Fruit fly (Drosophila melanogaster) whole organism, embryonic: ENCODE measurements around the gene Atx-1.

Experiments
- Aef1 ChIP-seq: fragments of 200-800 bp; sonication (Bioruptor generic); IDR thresholded peaks from 3 replicates; pipeline ENCODE4 v1.3.6; 2022; ENCODE audit warnings: missing biosample characterization, missing genetic modification characterization
- CG10267 ChIP-seq: fragments of 200-800 bp; sonication (Bioruptor generic); optimal IDR thresholded peaks from 2 replicates; lab custom pipeline; 2018; ENCODE audit warnings: missing biosample characterization, mild to moderate bottlenecking, missing genetic modification characterization, moderate library complexity
- CG11456 ChIP-seq: fragments of 200-800 bp; sonication (Bioruptor generic); IDR thresholded peaks from 3 replicates; pipeline ENCODE4 v1.3.6; 2022; ENCODE audit warnings: missing biosample characterization, missing genetic modification characterization
- CG11504 ChIP-seq: fragments of 200-800 bp; sonication (Bioruptor generic); optimal IDR thresholded peaks from 3 replicates; lab custom pipeline; 2019; ENCODE audit warnings: missing biosample characterization, mild to moderate bottlenecking, missing genetic modification characterization, moderate library complexity
- CG14050 ChIP-seq: fragments of 200-800 bp; sonication (Bioruptor generic); IDR thresholded peaks from 3 replicates; pipeline ENCODE4 v1.3.6; 2022; ENCODE audit warnings: missing biosample characterization, missing genetic modification characterization
- CG14441 ChIP-seq: fragments of 200-800 bp; sonication (Bioruptor generic); IDR thresholded peaks from 2 replicates; pipeline ENCODE4 v1.3.6; 2022; ENCODE audit warnings: missing biosample characterization, missing genetic modification characterization
- CG14965 ChIP-seq: fragments of 200-800 bp; sonication (Bioruptor generic); optimal IDR thresholded peaks from 2 replicates; lab custom pipeline; 2016; ENCODE audit warnings: missing biosample characterization, missing genetic modification characterization, borderline replicate concordance
- CG17359 ChIP-seq: fragments of 200-800 bp; sonication (Bioruptor generic); optimal IDR thresholded peaks from 3 replicates; lab custom pipeline; 2018; ENCODE audit warnings: missing biosample characterization, mild to moderate bottlenecking, missing genetic modification characterization, moderate library complexity
- CG17385 ChIP-seq: fragments of 200-800 bp; sonication (Bioruptor generic); optimal IDR thresholded peaks from 3 replicates; lab custom pipeline; 2018; ENCODE audit warnings: missing biosample characterization, mild to moderate bottlenecking, missing genetic modification characterization
- CG2116 ChIP-seq: fragments of 200-800 bp; sonication (Bioruptor generic); optimal IDR thresholded peaks from 3 replicates; lab custom pipeline; 2018; ENCODE audit warnings: missing biosample characterization, mild to moderate bottlenecking, missing genetic modification characterization
- CG2129 ChIP-seq: fragments of 200-800 bp; sonication (Bioruptor generic); IDR thresholded peaks from 2 replicates; pipeline ENCODE4 v1.3.6; 2022; ENCODE audit warnings: missing biosample characterization, missing genetic modification characterization; ENCODE audit not compliant: partially characterized antibody
- CG2875 ChIP-seq: fragments of 200-800 bp; sonication (Bioruptor generic); optimal IDR thresholded peaks from 2 replicates; lab custom pipeline; 2017; ENCODE audit warnings: missing biosample characterization, mild to moderate bottlenecking, missing genetic modification characterization, missing genetic modification reagents
- CG3065 ChIP-seq: fragments of 200-800 bp; sonication (Bioruptor generic); optimal IDR thresholded peaks from 2 replicates; lab custom pipeline; 2016; ENCODE audit warnings: missing biosample characterization, missing genetic modification characterization
- CG31388 ChIP-seq: fragments of 200-800 bp; sonication (Bioruptor generic); optimal IDR thresholded peaks from 2 replicates; lab custom pipeline; 2016; ENCODE audit warnings: missing biosample characterization, missing genetic modification characterization
- CG34376 ChIP-seq: fragments of 200-800 bp; sonication (Bioruptor generic); optimal IDR thresholded peaks from 2 replicates; lab custom pipeline; 2018; ENCODE audit warnings: missing biosample characterization, mild to moderate bottlenecking, missing genetic modification characterization
- CG7271 ChIP-seq: fragments of 200-800 bp; sonication (Bioruptor generic); optimal IDR thresholded peaks from 2 replicates; lab custom pipeline; 2018; ENCODE audit warnings: missing biosample characterization, mild to moderate bottlenecking, missing genetic modification characterization, moderate library complexity
- CG7372 ChIP-seq: fragments of 200-800 bp; sonication (Bioruptor generic); IDR thresholded peaks from 2 replicates; pipeline ENCODE4 v1.3.6; 2022; ENCODE audit warnings: missing biosample characterization, missing genetic modification characterization
- CG7987 ChIP-seq: fragments of 200-800 bp; sonication (Bioruptor generic); optimal IDR thresholded peaks from 2 replicates; lab custom pipeline; 2018; ENCODE audit warnings: missing biosample characterization, mild to moderate bottlenecking, missing genetic modification characterization, moderate library complexity
- CG8478 ChIP-seq: fragments of >200 bp; optimal IDR thresholded peaks from 2 replicates; lab custom pipeline; 2018
- CG9932 ChIP-seq: fragments of 200-800 bp; sonication (Bioruptor generic); IDR thresholded peaks from 2 replicates; pipeline ENCODE4 v1.3.6; 2022; ENCODE audit warnings: missing biosample characterization, missing genetic modification characterization
- CHES-1-like ChIP-seq: fragments of 200-800 bp; sonication (Bioruptor generic); optimal IDR thresholded peaks from 2 replicates; lab custom pipeline; 2016; ENCODE audit warnings: missing biosample characterization, missing genetic modification characterization
- Camta ChIP-seq: fragments of 200-800 bp; sonication (Bioruptor generic); optimal IDR thresholded peaks from 2 replicates; lab custom pipeline; 2016; ENCODE audit warnings: missing biosample characterization, missing genetic modification characterization
- Dref ChIP-seq: fragments of 200-800 bp; sonication (Bioruptor generic); IDR thresholded peaks from 2 replicates; pipeline ENCODE4 v1.3.6; 2022; ENCODE audit warnings: missing biosample characterization, missing genetic modification characterization
- HLH54F ChIP-seq: fragments of 200-800 bp; sonication (Bioruptor generic); optimal IDR thresholded peaks from 3 replicates; lab custom pipeline; 2016; ENCODE audit warnings: missing biosample characterization, missing genetic modification characterization
- HmgD ChIP-seq: fragments of 200-800 bp; sonication (Bioruptor generic); optimal IDR thresholded peaks from 3 replicates; lab custom pipeline; 2016; ENCODE audit warnings: missing biosample characterization, missing genetic modification characterization
- Hmr ChIP-seq: fragments of 200-800 bp; sonication (Bioruptor generic); optimal IDR thresholded peaks from 3 replicates; lab custom pipeline; 2017; ENCODE audit warnings: mild to moderate bottlenecking, missing biosample characterization, missing genetic modification reagents, missing genetic modification characterization
- Hr39 ChIP-seq: fragments of >200 bp; optimal IDR thresholded peaks from 2 replicates; lab custom pipeline; 2017
- Lpt ChIP-seq: fragments of >200 bp; optimal IDR thresholded peaks from 2 replicates; lab custom pipeline; 2018; ENCODE audit warnings: missing biosample characterization, missing genetic modification characterization
- Max ChIP-seq: fragments of 200-800 bp; sonication (Bioruptor generic); optimal IDR thresholded peaks from 2 replicates; lab custom pipeline; 2016; ENCODE audit warnings: missing biosample characterization, mild to moderate bottlenecking, missing genetic modification characterization
- NC2β ChIP-seq: fragments of 200-800 bp; sonication (Bioruptor generic); optimal IDR thresholded peaks from 2 replicates; lab custom pipeline; 2016; ENCODE audit warnings: missing biosample characterization, missing genetic modification characterization
- NFAT ChIP-seq: fragments of 200-800 bp; sonication (Bioruptor generic); IDR thresholded peaks from 2 replicates; pipeline ENCODE4 v1.3.6; 2022; ENCODE audit warnings: missing biosample characterization, missing genetic modification characterization
- NK7.1 ChIP-seq: fragments of 200-800 bp; sonication (Bioruptor generic); optimal IDR thresholded peaks from 3 replicates; lab custom pipeline; 2016; ENCODE audit warnings: missing biosample characterization, missing genetic modification characterization
- Opbp ChIP-seq: fragments of 200-800 bp; sonication (Bioruptor generic); IDR thresholded peaks from 3 replicates; pipeline ENCODE4 v1.3.6; 2022; ENCODE audit warnings: missing biosample characterization, missing genetic modification characterization; ENCODE audit not compliant: partially characterized antibody
- TFAM ChIP-seq: fragments of 200-800 bp; sonication (Bioruptor generic); optimal IDR thresholded peaks from 2 replicates; lab custom pipeline; 2017; ENCODE audit warnings: missing biosample characterization, missing genetic modification characterization, inconsistent platforms
- ase ChIP-seq: fragments of 200-800 bp; sonication (Bioruptor generic); IDR thresholded peaks from 3 replicates; pipeline ENCODE4 v1.3.6; 2022; ENCODE audit warnings: missing biosample characterization, missing genetic modification characterization
- bigmax ChIP-seq: fragments of 200-800 bp; sonication (Bioruptor generic); optimal IDR thresholded peaks from 2 replicates; lab custom pipeline; 2018; ENCODE audit warnings: missing biosample characterization, mild to moderate bottlenecking, missing genetic modification characterization
- crc ChIP-seq: fragments of 200-800 bp; sonication (Bioruptor generic); optimal IDR thresholded peaks from 2 replicates; lab custom pipeline; 2016; ENCODE audit warnings: missing biosample characterization, missing genetic modification characterization
- cwo ChIP-seq: fragments of 200-800 bp; sonication (Bioruptor generic); optimal IDR thresholded peaks from 3 replicates; lab custom pipeline; 2017; ENCODE audit warnings: missing biosample characterization, missing genetic modification characterization, mild to moderate bottlenecking, moderate library complexity, missing genetic modification reagents
- dimm ChIP-seq: fragments of 200-800 bp; sonication (Bioruptor generic); IDR thresholded peaks from 2 replicates; pipeline ENCODE4 v1.3.6; 2022; ENCODE audit warnings: missing biosample characterization, missing genetic modification characterization
- emc ChIP-seq: fragments of 200-800 bp; sonication (Bioruptor generic); optimal IDR thresholded peaks from 2 replicates; lab custom pipeline; 2016; ENCODE audit warnings: missing biosample characterization, missing genetic modification characterization
- en ChIP-seq: fragments of 200-800 bp; sonication (Bioruptor generic); optimal IDR thresholded peaks from 2 replicates; lab custom pipeline; 2016; ENCODE audit warnings: missing biosample characterization, missing genetic modification characterization
- ken ChIP-seq: fragments of 200-800 bp; sonication (Bioruptor generic); IDR thresholded peaks from 3 replicates; pipeline ENCODE4 v1.3.6; 2022; ENCODE audit warnings: missing biosample characterization, missing genetic modification characterization
- luna ChIP-seq: fragments of 200-800 bp; sonication (Bioruptor generic); optimal IDR thresholded peaks from 2 replicates; lab custom pipeline; 2016; ENCODE audit warnings: missing biosample characterization, missing genetic modification characterization
- nau ChIP-seq: fragments of 200-800 bp; sonication (Bioruptor generic); optimal IDR thresholded peaks from 3 replicates; lab custom pipeline; 2017; ENCODE audit warnings: missing biosample characterization, mild to moderate bottlenecking, missing genetic modification characterization, missing genetic modification reagents
- pan ChIP-seq, 4 experiments: fragments of >200 bp in 3 of 4; fragments of 200-800 bp in 1 of 4; sonication (Bioruptor generic) in 1 of 4; optimal IDR thresholded peaks in 3 of 4; IDR thresholded peaks in 1 of 4; 2 replicates each; pipeline versions ENCODE4 v1.3.6 to Lab custom; 2017 to 2022; ENCODE audit warnings: missing biosample characterization in 2 of 4, missing genetic modification characterization in 2 of 4, mixed read lengths in 1 of 4
- pfk ChIP-seq: fragments of 200-800 bp; sonication (Bioruptor generic); optimal IDR thresholded peaks from 2 replicates; lab custom pipeline; 2018; ENCODE audit warnings: missing biosample characterization, mild to moderate bottlenecking, missing genetic modification characterization, moderate library complexity
- pho ChIP-seq: fragments of 200-800 bp; sonication (Bioruptor generic); optimal IDR thresholded peaks from 2 replicates; lab custom pipeline; 2016; ENCODE audit warnings: missing biosample characterization, missing genetic modification characterization
- pum ChIP-seq: fragments of 200-800 bp; sonication (Bioruptor generic); optimal IDR thresholded peaks from 2 replicates; lab custom pipeline; 2016; ENCODE audit warnings: missing biosample characterization, missing genetic modification characterization
- pzg ChIP-seq: fragments of 200-800 bp; sonication (Bioruptor generic); optimal IDR thresholded peaks from 3 replicates; lab custom pipeline; 2018; ENCODE audit warnings: missing biosample characterization, mild to moderate bottlenecking, missing genetic modification characterization, moderate library complexity
- sr ChIP-seq: fragments of 200-800 bp; sonication (Bioruptor generic); IDR thresholded peaks from 3 replicates; pipeline ENCODE4 v1.3.6; 2022; ENCODE audit warnings: missing biosample characterization, missing genetic modification characterization
- trem ChIP-seq: fragments of 200-800 bp; optimal IDR thresholded peaks from 3 replicates; lab custom pipeline; 2019; ENCODE audit warnings: missing biosample characterization, mild to moderate bottlenecking, missing genetic modification characterization, moderate library complexity
- wor ChIP-seq: fragments of 200-800 bp; sonication (Bioruptor generic); IDR thresholded peaks from 2 replicates; pipeline ENCODE4 v1.3.6; 2022; ENCODE audit warnings: missing biosample characterization, missing genetic modification characterization

The Atx-1 gene

DNA sequence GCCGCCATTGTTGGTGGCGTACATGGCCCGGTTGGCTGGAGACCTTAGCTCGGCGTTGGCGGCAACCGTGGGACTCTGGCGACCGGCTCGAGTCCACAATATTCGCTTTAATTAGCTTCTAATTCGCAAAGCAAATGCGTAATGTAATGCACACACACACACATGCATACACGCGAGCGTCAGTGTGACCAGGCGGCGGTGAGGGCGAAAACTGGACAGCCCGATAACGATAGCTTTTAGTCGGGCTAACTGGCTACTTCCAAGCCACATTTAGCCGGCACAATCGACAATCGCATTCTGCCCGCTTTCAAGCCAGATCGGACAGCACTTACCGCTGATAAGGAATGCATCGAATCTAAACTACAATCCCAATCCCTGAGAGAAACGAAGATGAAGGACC, 2.3 kb upstream of the Atx-1 start, which contains the start of the genes Nf-YC and xit (continued):
- TF ChIP-seq bigmax (GFP tag; lab: Kevin White, UChicago) = no peak
- no peak for TF ChIP-seq ken
- TF ChIP-seq CG11456 (GFP tag; lab: Robert Waterston, UW) = no peak
- peak; percentile 91 for TF ChIP-seq Dref (GFP tag; lab: Robert Waterston, UW)
- no peak for TF ChIP-seq crc (GFP tag; lab: Kevin White, UChicago)
- TF ChIP-seq HLH54F (GFP tag; lab: Kevin White, UChicago) = no peak
- no peak for TF ChIP-seq CG14050 (GFP tag; lab: Robert Waterston, UW)
- TF ChIP-seq CHES-1-like (GFP tag; lab: Kevin White, UChicago) = peak; percentile 50
- TF ChIP-seq wor = no peak
- TF ChIP-seq Hmr = no peak
- TF ChIP-seq pzg (GFP tag; lab: Kevin White, UChicago) = peak; percentile 95
- TF ChIP-seq CG11504 (tag; lab: Kevin White, UChicago) = no peak
- TF ChIP-seq Aef1 (GFP tag; lab: Robert Waterston, UW) = no peak
- TF ChIP-seq pho = no peak
- TF ChIP-seq en (GFP tag; lab: Kevin White, UChicago) = no peak
- no peak for TF ChIP-seq Lpt (GFP tag; lab: Kevin White, UChicago)
- TF ChIP-seq Opbp (GFP tag; lab: Robert Waterston, UW) = peak; percentile 57; the same call in 1 of the 3 replicates
- TF ChIP-seq luna = no peak
- no peak for TF ChIP-seq pfk (GFP tag; lab: Kevin White, UChicago)
- TF ChIP-seq ase (GFP tag; lab: Robert Waterston, UW) = no peak
- TF ChIP-seq Hr39 (lab: Kevin White, UChicago) = no peak
- TF ChIP-seq CG14965 = no peak
- peak; percentile 49 for TF ChIP-seq trem (tag; lab: Kevin White, UChicago)
- TF ChIP-seq cwo = no peak
- TF ChIP-seq HmgD = peak; percentile 36
- TF ChIP-seq nau (GFP tag; lab: Kevin White, UChicago) = no peak
- no peak for TF ChIP-seq pum
- TF ChIP-seq dimm (GFP tag; lab: Robert Waterston, UW) = no peak
- no peak for TF ChIP-seq CG7372 (GFP tag; lab: Robert Waterston, UW)
- no peak for TF ChIP-seq TFAM
- no peak for TF ChIP-seq emc
- TF ChIP-seq CG17359 (tag; lab: Kevin White, UChicago) = no peak
- no peak for TF ChIP-seq CG34376 (GFP tag; lab: Kevin White, UChicago)
- no peak for TF ChIP-seq CG7987 (GFP tag; lab: Kevin White, UChicago)
- TF ChIP-seq NFAT = no peak
- TF ChIP-seq Max (GFP tag; lab: Kevin White, UChicago) = no peak
- TF ChIP-seq pan (optimal IDR thresholded peaks at IDR 0.05; lab: Kevin White, UChicago) = no peak
- no peak for TF ChIP-seq pan (GFP tag; optimal IDR thresholded peaks at IDR 0.05 in 1 of 2, IDR thresholded peaks at IDR 0.05 in 1 of 2)
- TF ChIP-seq CG3065 = no peak
- TF ChIP-seq CG17385 (GFP tag; lab: Kevin White, UChicago) = no peak
- no peak for TF ChIP-seq CG8478
- TF ChIP-seq CG2129 (GFP tag; lab: Robert Waterston, UW) = no peak
- TF ChIP-seq CG31388 (GFP tag; lab: Kevin White, UChicago) = no peak
- TF ChIP-seq NC2β (GFP tag; lab: Kevin White, UChicago) = peak; percentile 14
- TF ChIP-seq CG10267 (tag; lab: Kevin White, UChicago) = no peak
- no peak for TF ChIP-seq NK7.1 (GFP tag; lab: Kevin White, UChicago)
- peak; percentile 69 for TF ChIP-seq CG9932 (GFP tag; lab: Robert Waterston, UW)
- no peak for TF ChIP-seq CG7271 (tag; lab: Kevin White, UChicago)
- no peak for TF ChIP-seq CG14441 (GFP tag; lab: Robert Waterston, UW)
- TF ChIP-seq Camta (GFP tag; lab: Kevin White, UChicago) = no peak
- TF ChIP-seq CG2116 = peak; percentile 65
- TF ChIP-seq sr (GFP tag; lab: Robert Waterston, UW) = no peak
- TF ChIP-seq CG2875 = no peak
